Worm (Caenorhabditis elegans): ENCODE measurements around the gene hpo-25.

ce11 chrII:2383334-2383733 is 14.3 kb downstream of the hpo-25 start, which contains the start of gene F16G10.8:
- TF ChIP-seq ztf-23 (GFP tag; IDR thresholded peaks at IDR 0.05) (no peak), flt-1 (GFP tag; IDR thresholded peaks at IDR 0.05) (no peak), tab-1 (GFP tag; IDR thresholded peaks at IDR 0.05) (no peak), cog-1 (tag; optimal IDR thresholded peaks at IDR 0.05) (no peak), T22C8.4 (GFP tag; IDR thresholded peaks at IDR 0.05) (no peak), ref-1 (GFP tag; conservative IDR thresholded peaks at IDR 0.05) (no peak), ztf-29 (GFP tag; IDR thresholded peaks at IDR 0.05) (no peak)

All from whole organism, midembryonic.